Worm (Caenorhabditis elegans) whole organism, L4 larva: ENCODE measurements around the gene snfc-5.
A peak's percentile ranks its signal among the peaks of the same experiment; 100 is the strongest.

Experiments used
- F26F4.8 ChIP-seq: fragments of 200-800 bp; sonication (Bioruptor generic); conservative IDR thresholded peaks from 2 replicates; pipeline ENCODE4 v1.3.6; 2022; ENCODE audit warnings: missing genetic modification characterization, missing compliant biosample characterization
- F37D6.2 ChIP-seq: sonication (generic microtip); optimal IDR thresholded peaks from 2 replicates; lab custom pipeline; 2016; ENCODE audit warnings: mild to moderate bottlenecking, missing genetic modification characterization, missing compliant biosample characterization
- F44E2.7 ChIP-seq: fragments of 200-800 bp; sonication (Bioruptor generic); IDR thresholded peaks from 2 replicates; pipeline ENCODE4 v2.1.2; 2022; ENCODE audit warnings: missing genetic modification characterization, missing compliant biosample characterization
- ZK337.2 ChIP-seq: fragments of 200-800 bp; sonication (Bioruptor generic); IDR thresholded peaks from 2 replicates; pipeline ENCODE4 v1.3.6; 2022; ENCODE audit warnings: missing genetic modification reagents, missing genetic modification characterization, missing compliant biosample characterization
- aha-1 ChIP-seq: fragments of 150-350 bp; peaks from one replicate; lab custom pipeline; 2014; ENCODE audit warnings: missing biosample characterization, missing genetic modification characterization
- arid-1 ChIP-seq: fragments of 200-800 bp; sonication (Bioruptor generic); conservative IDR thresholded peaks from 2 replicates; pipeline ENCODE4 v1.3.6; 2022; ENCODE audit warnings: missing genetic modification reagents, missing genetic modification characterization, missing compliant biosample characterization
- ceh-82 ChIP-seq: sonication (generic microtip); optimal IDR thresholded peaks from 2 replicates; lab custom pipeline; 2017; ENCODE audit warnings: missing biosample characterization, missing genetic modification characterization
- ctbp-1 ChIP-seq: fragments of 200-800 bp; sonication (Bioruptor generic); IDR thresholded peaks from 2 replicates; pipeline ENCODE4 v1.3.6; 2022; ENCODE audit warnings: missing genetic modification reagents, missing genetic modification characterization, missing compliant biosample characterization
- daf-12 ChIP-seq: fragments of 150-350 bp; optimal IDR thresholded peaks from 2 replicates; lab custom pipeline; 2014; ENCODE audit warnings: missing biosample characterization, missing genetic modification reagents, missing genetic modification characterization
- dmd-6 ChIP-seq: fragments of 200-800 bp; sonication (Bioruptor generic); IDR thresholded peaks from 2 replicates; pipeline ENCODE4 v1.3.6; 2022; ENCODE audit warnings: missing genetic modification reagents, missing genetic modification characterization, missing compliant biosample characterization
- dmd-8 ChIP-seq: fragments of 200-800 bp; sonication (Bioruptor generic); IDR thresholded peaks from 2 replicates; pipeline ENCODE4 v1.3.6; 2022; ENCODE audit warnings: missing genetic modification characterization, missing compliant biosample characterization
- dmd-9 ChIP-seq: fragments of 200-800 bp; sonication (Bioruptor generic); IDR thresholded peaks from 2 replicates; pipeline ENCODE4 v1.3.6; 2022; ENCODE audit warnings: missing genetic modification reagents, missing genetic modification characterization, missing compliant biosample characterization
- dpl-1 ChIP-seq: fragments of 150-350 bp; optimal IDR thresholded peaks from 2 replicates; lab custom pipeline; 2014; ENCODE audit warnings: missing biosample characterization, missing genetic modification reagents, missing genetic modification characterization
- duxl-1 ChIP-seq: sonication (generic microtip); optimal IDR thresholded peaks from 2 replicates; lab custom pipeline; 2016; ENCODE audit warnings: mild to moderate bottlenecking, missing genetic modification characterization, moderate library complexity, missing compliant biosample characterization; ENCODE audit not compliant: poor library complexity
- dve-1 ChIP-seq: sonication (generic microtip); optimal IDR thresholded peaks from 2 replicates; lab custom pipeline; 2017; ENCODE audit warnings: antibody characterized with exemption, mild to moderate bottlenecking, missing genetic modification characterization, missing compliant biosample characterization; ENCODE audit not compliant: insufficient read depth
- fkh-10 ChIP-seq: fragments of 150-350 bp; optimal IDR thresholded peaks from 2 replicates; lab custom pipeline; 2014; ENCODE audit warnings: missing biosample characterization, missing genetic modification reagents, missing genetic modification characterization
- fos-1 ChIP-seq: fragments of 150-350 bp; optimal IDR thresholded peaks from 2 replicates; lab custom pipeline; 2014; ENCODE audit warnings: missing biosample characterization, missing genetic modification characterization
- hif-1 ChIP-seq, 2 experiments: sonication (generic microtip); optimal IDR thresholded peaks; 2 replicates each; lab custom pipeline; 2016 to 2017; ENCODE audit warnings: missing compliant biosample characterization in 2 of 2, missing genetic modification characterization in 2 of 2, missing genetic modification reagents in 2 of 2, missing genotype in 2 of 2, mild to moderate bottlenecking in 1 of 2
- hlh-11 ChIP-seq: fragments of 200-800 bp; sonication (Bioruptor generic); optimal IDR thresholded peaks from 2 replicates; lab custom pipeline; 2018; ENCODE audit warnings: mild to moderate bottlenecking, missing genetic modification characterization, missing compliant biosample characterization
- hlh-30 ChIP-seq: sonication (generic microtip); optimal IDR thresholded peaks from 2 replicates; lab custom pipeline; 2017; ENCODE audit warnings: antibody characterized with exemption, mild to moderate bottlenecking, missing genetic modification characterization, missing compliant biosample characterization; ENCODE audit not compliant: insufficient read depth
- jun-1 ChIP-seq: fragments of 150-350 bp; optimal IDR thresholded peaks from 2 replicates; lab custom pipeline; 2014; ENCODE audit warnings: missing biosample characterization, missing genetic modification reagents, missing genetic modification characterization
- lin-13 ChIP-seq: fragments of 150-350 bp; optimal IDR thresholded peaks from 2 replicates; lab custom pipeline; 2014; ENCODE audit warnings: missing biosample characterization, missing genetic modification reagents, missing genetic modification characterization
- lin-38 ChIP-seq: fragments of 200-800 bp; sonication (Bioruptor generic); IDR thresholded peaks from 2 replicates; pipeline ENCODE4 v1.3.6; 2022; ENCODE audit warnings: missing genetic modification reagents, missing genetic modification characterization, missing compliant biosample characterization
- lir-3 ChIP-seq: sonication (generic microtip); optimal IDR thresholded peaks from 2 replicates; lab custom pipeline; 2016; ENCODE audit warnings: mild to moderate bottlenecking, missing genetic modification characterization, missing compliant biosample characterization
- lsy-2 ChIP-seq, 2 experiments: fragments of 150-350 bp in 1 of 2; sonication (generic microtip) in 1 of 2; optimal IDR thresholded peaks; 2 replicates each; lab custom pipeline; 2014 to 2017; ENCODE audit warnings: missing biosample characterization in 2 of 2, missing genetic modification characterization in 2 of 2
- madf-5 ChIP-seq, 2 experiments: fragments of 200-800 bp; sonication (Bioruptor generic); IDR thresholded peaks; 2 replicates each; pipeline ENCODE4 v1.3.6; 2022; ENCODE audit warnings: missing compliant biosample characterization in 2 of 2, missing genetic modification characterization in 2 of 2
- madf-9 ChIP-seq: fragments of 200-800 bp; sonication (Bioruptor generic); conservative IDR thresholded peaks from 2 replicates; pipeline ENCODE4 v1.3.6; 2022; ENCODE audit warnings: missing genetic modification reagents, missing genetic modification characterization, missing compliant biosample characterization
- mdl-1 ChIP-seq, 2 experiments: fragments of 150-350 bp in 1 of 2; sonication (generic microtip) in 1 of 2; optimal IDR thresholded peaks; 2 replicates each; lab custom pipeline; 2014 to 2017; ENCODE audit warnings: missing biosample characterization in 2 of 2, missing genetic modification characterization in 2 of 2
- mes-2 ChIP-seq: sonication (generic microtip); optimal IDR thresholded peaks from 2 replicates; lab custom pipeline; 2016; ENCODE audit warnings: missing genotype, mild to moderate bottlenecking, missing genetic modification characterization, missing compliant biosample characterization; ENCODE audit not compliant: poor library complexity, severe bottlenecking
- mxl-3 ChIP-seq: fragments of 200-800 bp; sonication (Bioruptor generic); optimal IDR thresholded peaks from 2 replicates; lab custom pipeline; 2018; ENCODE audit warnings: mild to moderate bottlenecking, missing genetic modification characterization, missing compliant biosample characterization
- nhr-237 ChIP-seq: sonication (generic microtip); optimal IDR thresholded peaks from 2 replicates; lab custom pipeline; 2017; ENCODE audit warnings: missing biosample characterization, missing genetic modification characterization
- nhr-41 ChIP-seq: fragments of 200-800 bp; sonication (Bioruptor generic); IDR thresholded peaks from 2 replicates; pipeline ENCODE4 v1.3.6; 2022; ENCODE audit warnings: missing genetic modification reagents, missing genetic modification characterization, missing compliant biosample characterization
- nhr-42 ChIP-seq: fragments of 200-800 bp; sonication (Bioruptor generic); IDR thresholded peaks from 2 replicates; pipeline ENCODE4 v1.3.6; 2022; ENCODE audit warnings: missing genetic modification characterization, missing compliant biosample characterization
- nhr-6 ChIP-seq: fragments of 150-350 bp; optimal IDR thresholded peaks from 2 replicates; lab custom pipeline; 2014; ENCODE audit warnings: missing biosample characterization, missing genetic modification characterization
- nhr-77 ChIP-seq: fragments of 150-350 bp; optimal IDR thresholded peaks from 2 replicates; lab custom pipeline; 2014; ENCODE audit warnings: missing biosample characterization, missing genetic modification characterization
- rbr-2 ChIP-seq: sonication (generic microtip); optimal IDR thresholded peaks from 2 replicates; lab custom pipeline; 2016; ENCODE audit warnings: missing genotype, missing genetic modification characterization, missing compliant biosample characterization
- skn-1 ChIP-seq: fragments of 150-350 bp; optimal IDR thresholded peaks from 2 replicates; lab custom pipeline; 2014; ENCODE audit warnings: missing biosample characterization, missing genetic modification characterization
- spr-1 ChIP-seq: sonication (generic microtip); optimal IDR thresholded peaks from 2 replicates; lab custom pipeline; 2016; ENCODE audit warnings: mild to moderate bottlenecking, missing genetic modification characterization, missing compliant biosample characterization
- tag-97 ChIP-seq: fragments of 200-800 bp; sonication (Bioruptor generic); IDR thresholded peaks from 2 replicates; pipeline ENCODE4 v1.3.6; 2022; ENCODE audit warnings: missing genetic modification characterization, missing compliant biosample characterization
- unc-39 ChIP-seq: sonication (generic microtip); optimal IDR thresholded peaks from 2 replicates; lab custom pipeline; 2017; ENCODE audit warnings: missing biosample characterization, missing genetic modification characterization
- vab-7 ChIP-seq: fragments of 200-800 bp; sonication (Bioruptor generic); IDR thresholded peaks from 2 replicates; pipeline ENCODE4 v1.3.6; 2022; ENCODE audit warnings: missing genetic modification reagents, missing genetic modification characterization, missing compliant biosample characterization
- zip-2 ChIP-seq: fragments of 150-350 bp; optimal IDR thresholded peaks from 2 replicates; lab custom pipeline; 2014; ENCODE audit warnings: missing biosample characterization, missing genetic modification characterization

Gene snfc-5

DNA sequence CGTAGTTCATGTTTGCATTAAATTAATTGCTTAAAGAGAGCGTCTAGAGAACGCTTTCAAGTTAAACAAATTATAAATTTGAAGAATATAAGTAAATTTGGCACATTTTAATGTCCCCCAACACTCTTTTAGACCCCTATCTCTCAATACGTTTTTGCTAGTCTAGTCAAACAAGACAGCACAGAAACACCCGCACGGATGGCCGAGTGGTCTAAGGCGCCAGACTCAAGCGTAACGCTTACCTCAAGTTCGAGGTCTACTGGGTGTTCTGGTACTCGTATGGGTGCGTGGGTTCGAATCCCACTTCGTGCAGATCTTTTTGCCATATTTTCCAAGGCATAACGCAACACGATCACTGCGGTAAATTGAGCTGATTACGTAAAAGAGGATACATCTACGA lies 42.3 kb upstream of the snfc-5 start (continued):
- TF ChIP-seq madf-5 (GFP tag; IDR thresholded peaks at IDR 0.05; lab: Robert Waterston, UW) (0 out of 4 replicates have a peak, but pooled peaks of 1 of the 2 experiments have one; percentile 18), duxl-1 (tag; lab: Kevin White, UChicago) (peak; percentile 35), dve-1 (peak; percentile 41), ceh-82 (no peak), dmd-9 (0 out of 2 replicates have a peak, but pooled peaks have one; percentile 43), dmd-8 (GFP tag; lab: Robert Waterston, UW) (peak; percentile 69; the same call in 1 of the 2 replicates), F37D6.2 (tag; lab: Kevin White, UChicago) (no peak), dpl-1 (GFP tag; lab: Kevin White, UChicago) (no peak), fkh-10 (GFP tag; lab: Kevin White, UChicago) (no peak), jun-1 (tag; lab: Kevin White, UChicago) (no peak), lin-13 (GFP tag; lab: Kevin White, UChicago) (no peak), mes-2 (tag; lab: Kevin White, UChicago) (peak; percentile 63), hif-1 (tag; optimal IDR thresholded peaks at IDR 0.05; lab: Kevin White, UChicago) (peak in 1 of 2 experiments; percentile 1)

DNA sequence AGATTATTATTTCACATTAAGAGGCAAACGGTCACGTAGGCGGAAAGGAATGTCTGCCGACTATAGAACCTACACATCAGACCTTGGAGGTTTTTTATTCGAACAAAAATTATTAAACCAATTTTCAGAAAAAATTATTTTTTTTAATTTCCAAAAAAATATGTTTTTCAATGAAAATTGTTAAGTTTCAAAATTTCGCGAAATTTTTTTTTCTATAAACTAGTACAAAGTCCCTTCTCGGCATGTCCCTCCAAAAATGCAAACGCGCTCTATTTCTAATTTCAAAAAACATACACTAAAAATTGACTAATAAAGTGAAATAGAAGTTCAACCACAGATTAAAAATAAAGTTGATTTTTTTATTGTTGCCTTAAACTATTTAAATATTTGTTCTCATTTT lies 39.6 kb upstream of the snfc-5 start, which contains the start of gene ckb-1:
Gene ckb-1, plus strand, starts transcription at position 301 of the 400 bp plus-strand sequence.
- TF ChIP-seq dve-1 (peak; percentile 15), lin-38 (GFP tag; lab: Robert Waterston, UW) (peak; percentile 39; the same call in 1 of the 2 replicates), lsy-2 (tag; optimal IDR thresholded peaks at IDR 0.05; lab: Kevin White, UChicago) (peak in 1 of 2 experiments; percentile 7), mes-2 (tag; lab: Kevin White, UChicago) (peak; percentile 8), nhr-6 (tag; lab: Kevin White, UChicago) (no peak), arid-1 (no peak)

DNA sequence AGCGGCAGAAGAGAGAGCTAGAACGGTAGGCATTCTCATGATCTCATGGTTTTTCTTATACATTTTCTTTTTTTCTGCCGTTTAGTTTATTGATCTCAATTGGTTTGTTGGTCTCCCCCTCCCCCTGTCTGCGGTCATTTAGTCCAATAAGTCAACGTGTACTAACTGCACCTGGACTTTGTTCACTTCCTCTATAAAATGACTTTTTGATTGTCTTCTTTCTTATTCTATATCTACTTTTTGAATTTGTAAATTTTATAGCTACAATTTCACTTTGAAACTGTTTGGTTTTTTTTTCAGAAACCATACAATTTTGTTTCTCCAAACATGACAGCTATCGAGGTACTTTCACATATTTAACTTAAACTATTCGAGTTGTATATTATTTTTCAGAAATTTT lies 36.9 kb upstream of the snfc-5 start, which contains the start of gene ckb-2:
Gene ckb-2, plus strand, starts transcription at position 301 of the 400 bp plus-strand sequence.
- TF ChIP-seq daf-12 (tag; lab: Kevin White, UChicago) (no peak), dmd-6 (no peak), lir-3 (no peak), unc-39 (tag; lab: Kevin White, UChicago) (no peak), zip-2 (tag; lab: Kevin White, UChicago) (no peak), ceh-82 (no peak), nhr-6 (tag; lab: Kevin White, UChicago) (no peak), jun-1 (tag; lab: Kevin White, UChicago) (no peak), nhr-42 (GFP tag; lab: Robert Waterston, UW) (no peak), nhr-77 (tag; lab: Kevin White, UChicago) (no peak), fos-1 (tag; lab: Kevin White, UChicago) (no peak), hlh-11 (tag; lab: Kevin White, UChicago) (no peak), tag-97 (GFP tag; lab: Robert Waterston, UW) (no peak), lin-13 (GFP tag; lab: Kevin White, UChicago) (no peak), skn-1 (tag; lab: Kevin White, UChicago) (no peak), nhr-237 (tag; lab: Kevin White, UChicago) (no peak)

DNA sequence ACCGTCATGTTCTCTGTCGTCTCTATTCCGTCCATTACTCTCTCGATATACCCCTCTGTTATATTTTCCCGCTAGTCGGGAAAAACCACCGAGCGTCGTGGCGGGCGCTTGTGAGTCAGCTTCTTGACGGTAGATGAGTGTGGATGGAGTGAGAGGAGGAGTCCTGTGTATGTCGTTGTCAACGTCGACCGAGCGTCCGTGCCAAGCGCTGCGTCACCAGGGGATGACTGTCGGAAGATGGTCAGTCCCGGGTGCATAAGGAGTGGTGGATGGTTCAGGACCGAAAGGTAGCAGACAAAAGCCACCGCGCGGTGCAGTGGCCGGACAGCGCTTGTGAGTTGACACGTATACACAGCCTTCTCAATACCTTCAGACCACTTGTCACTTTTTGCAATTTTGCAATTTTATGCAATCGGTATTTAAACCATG lies 35.2 kb upstream of the snfc-5 start:
- TF ChIP-seq F37D6.2 (tag; lab: Kevin White, UChicago) (peak; percentile 8), aha-1 (tag; lab: Kevin White, UChicago) (peak; percentile 96), F26F4.8 (GFP tag; lab: Robert Waterston, UW) (0 out of 2 replicates have a peak, but pooled peaks have one; percentile 19), spr-1 (tag; lab: Kevin White, UChicago) (peak; percentile 63), F44E2.7 (GFP tag; lab: Robert Waterston, UW) (peak; percentile 75; the same call in 1 of the 2 replicates), hlh-30 (tag; lab: Kevin White, UChicago) (peak; percentile 44), rbr-2 (tag; lab: Kevin White, UChicago) (peak; percentile 74), ZK337.2 (GFP tag; lab: Robert Waterston, UW) (peak; percentile 64; the same call in 1 of the 2 replicates), mdl-1 (tag; optimal IDR thresholded peaks at IDR 0.05; lab: Kevin White, UChicago) (peak in 1 of 2 experiments; percentile 17), lin-38 (GFP tag; lab: Robert Waterston, UW) (peak; percentile 84), nhr-42 (GFP tag; lab: Robert Waterston, UW) (peak; percentile 69; the same call in 1 of the 2 replicates), dmd-6 (peak; percentile 85), dmd-9 (peak; percentile 39; the same call in 1 of the 2 replicates), arid-1 (peak; percentile 45; the same call in 1 of the 2 replicates), ctbp-1 (GFP tag; lab: Robert Waterston, UW) (peak; percentile 69; the same call in 1 of the 2 replicates), lir-3 (peak; percentile 52), hif-1 (tag; optimal IDR thresholded peaks at IDR 0.05; lab: Kevin White, UChicago) (peak in 1 of 2 experiments; percentile 24), mxl-3 (GFP tag; lab: Kevin White, UChicago) (peak; percentile 41), madf-9 (peak; percentile 78), nhr-41 (GFP tag; lab: Robert Waterston, UW) (peak; percentile 53; the same call in 1 of the 2 replicates), vab-7 (GFP tag; lab: Robert Waterston, UW) (peak; percentile 58; the same call in 1 of the 2 replicates)
